Worm (Caenorhabditis elegans): ENCODE data around the gene R12H7.4.

Gene R12H7.4

DNA sequence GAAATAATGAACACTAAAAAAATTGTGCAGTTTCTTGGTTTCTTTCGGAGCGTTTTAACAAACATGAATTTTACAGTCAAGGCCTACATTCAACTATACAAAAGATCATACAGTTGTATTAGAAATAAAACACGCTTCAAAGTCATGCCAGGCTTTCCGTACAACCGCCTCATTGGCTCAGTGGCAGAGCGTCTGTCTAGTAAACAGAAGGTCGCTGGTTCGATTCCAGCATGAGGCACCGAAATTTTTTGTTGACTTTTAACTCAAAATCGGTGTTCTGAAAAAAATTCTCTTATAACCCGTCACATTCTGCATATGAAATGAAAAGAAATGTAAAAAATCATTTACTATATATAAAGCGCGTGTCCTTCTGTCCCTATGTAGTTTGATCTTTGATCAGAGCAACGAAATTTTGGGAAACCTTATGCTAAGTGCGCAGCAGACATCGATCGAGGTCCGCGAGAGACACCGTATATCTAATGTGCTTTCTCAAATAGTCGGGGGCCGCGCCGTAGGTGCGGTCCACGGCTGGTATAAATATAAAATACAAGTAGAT lies 44.2 kb downstream of the R12H7.4 start (continued):
- TF ChIP-seq snpc-1.1 (tag; optimal IDR thresholded peaks at IDR 0.05; ENCODE audit: insufficient read depth) (peak; percentile 24), snpc-3.4 (tag; optimal IDR thresholded peaks at IDR 0.05) (peak; percentile 37), tbp1 (GFP tag; optimal IDR thresholded peaks at IDR 0.05) (peak; percentile 86)

DNA sequence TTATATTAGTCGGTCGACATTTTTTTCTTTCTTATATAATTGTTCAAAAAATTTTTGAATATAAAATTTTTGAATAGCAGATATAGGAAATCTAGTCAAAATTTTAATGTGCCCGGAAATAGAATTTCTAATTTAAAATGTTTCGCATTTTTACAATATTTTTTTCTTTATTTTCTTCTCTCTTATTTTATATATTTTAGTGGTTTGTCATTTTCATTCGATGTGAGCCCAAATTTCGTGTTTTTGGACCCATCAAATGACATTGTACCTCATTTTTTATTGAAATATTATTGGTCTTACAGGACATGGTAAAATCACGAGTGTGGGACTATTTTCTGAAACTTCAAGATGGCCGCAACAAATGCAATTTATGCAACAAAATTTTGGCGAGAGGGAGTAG lies 45.3 kb downstream of the R12H7.4 start, which contains the start of gene K09A11.1:
Gene K09A11.1 (plus strand): TSS at position 301 of the 400 bp plus-strand sequence.
- TF ChIP-seq F10E7.11 (tag; optimal IDR thresholded peaks at IDR 0.05) (no peak), F57A8.1 (GFP tag; optimal IDR thresholded peaks at IDR 0.05) (no peak), dox-1 (GFP tag; IDR thresholded peaks at IDR 0.05) (no peak), repo-1 (tag; optimal IDR thresholded peaks at IDR 0.05) (no peak), lin-54 (GFP tag; optimal IDR thresholded peaks at IDR 0.05) (no peak), ztf-6 (GFP tag; IDR thresholded peaks at IDR 0.05) (no peak), ztf-18 (tag; optimal IDR thresholded peaks at IDR 0.05) (no peak), ccch-3 (GFP tag; optimal IDR thresholded peaks at IDR 0.05) (no peak), sptf-2 (GFP tag; optimal IDR thresholded peaks at IDR 0.05) (no peak), Y53G8AR.9 (GFP tag; conservative IDR thresholded peaks at IDR 0.05) (no peak), F37B4.10 (GFP tag; IDR thresholded peaks at IDR 0.05) (no peak), lsy-27 (tag; optimal IDR thresholded peaks at IDR 0.05; ENCODE audit: borderline replicate concordance, insufficient read depth) (no peak), ekl-4 (GFP tag; IDR thresholded peaks at IDR 0.05) (no peak), pbrm-1 (GFP tag; IDR thresholded peaks at IDR 0.05) (no peak), pha-4 (tag; optimal IDR thresholded peaks at IDR 0.05) (no peak), atf-7 (tag; optimal IDR thresholded peaks at IDR 0.05) (no peak), sdz-38 (tag; optimal IDR thresholded peaks at IDR 0.05) (no peak), C06A6.2 (GFP tag; conservative IDR thresholded peaks at IDR 0.05) (no peak)

DNA sequence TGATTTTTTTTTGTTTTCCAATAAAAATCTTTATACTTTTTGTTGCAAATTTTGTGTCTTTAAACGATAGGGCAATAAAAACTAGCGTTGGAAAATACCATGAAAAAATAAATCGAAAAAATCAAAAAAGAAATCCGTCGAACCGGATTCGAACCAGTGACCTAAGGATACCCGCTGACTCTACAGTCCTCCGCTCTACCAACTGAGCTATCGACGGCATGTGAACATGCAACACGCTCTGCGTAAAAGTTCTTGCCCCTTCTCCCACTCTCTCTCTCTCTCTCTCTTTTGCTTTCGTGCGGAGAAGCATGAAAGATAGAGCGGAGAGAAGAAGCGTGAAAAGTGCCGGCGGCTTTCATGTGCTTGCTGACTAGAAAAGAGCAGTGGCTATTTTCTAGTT lies 47.6 kb downstream of the R12H7.4 start:
- TF ChIP-seq unc-62 (GFP tag; optimal IDR thresholded peaks at IDR 0.05) (no peak), snpc-4 (GFP tag; optimal IDR thresholded peaks at IDR 0.05) (no peak), snpc-4 (tag; optimal IDR thresholded peaks at IDR 0.05) (peak in 3 of 4 experiments; percentile 49 to 71 (median 71)), F39B2.1 (GFP tag; IDR thresholded peaks at IDR 0.05) (0 out of 2 replicates have a peak, but pooled peaks have one; percentile 54), Y56A3A.18 (GFP tag; IDR thresholded peaks at IDR 0.05) (peak; percentile 86), nhr-80 (tag; optimal IDR thresholded peaks at IDR 0.05) (peak; percentile 34), aptf-3 (GFP tag; IDR thresholded peaks at IDR 0.05) (peak; percentile 79; the same call in 1 of the 2 replicates), rcor-1 (GFP tag; IDR thresholded peaks at IDR 0.05) (peak; percentile 85), nhr-27 (tag; optimal IDR thresholded peaks at IDR 0.05) (no peak), efl-1 (GFP tag; optimal IDR thresholded peaks at IDR 0.05) (no peak), C17E4.6 (GFP tag; IDR thresholded peaks at IDR 0.05) (no peak), cebp-2 (GFP tag; IDR thresholded peaks at IDR 0.05) (peak; percentile 88; the same call in 1 of the 2 replicates), lin-35 (GFP tag; optimal IDR thresholded peaks at IDR 0.05) (peak in 1 of 3 experiments; percentile 20), lag-1 (GFP tag; IDR thresholded peaks at IDR 0.05) (0 out of 2 replicates have a peak, but pooled peaks have one; percentile 14), mel-28 (tag; optimal IDR thresholded peaks at IDR 0.05; ENCODE audit: borderline replicate concordance) (no peak), T07F8.4 (tag; optimal IDR thresholded peaks at IDR 0.05) (peak; percentile 42), B0019.2 (GFP tag; conservative IDR thresholded peaks at IDR 0.05) (no peak), F37B4.10 (GFP tag; IDR thresholded peaks at IDR 0.05) (peak; percentile 89; the same call in 1 of the 2 replicates), sdz-38 (tag; optimal IDR thresholded peaks at IDR 0.05) (no peak), aptf-2 (GFP tag; conservative IDR thresholded peaks at IDR 0.05) (0 out of 2 replicates have a peak, but pooled peaks have one; percentile 34), nfyb-1 (GFP tag; IDR thresholded peaks at IDR 0.05) (peak; percentile 89), mes-4 (tag; optimal IDR thresholded peaks at IDR 0.05) (peak; percentile 67), him-1 (tag; optimal IDR thresholded peaks at IDR 0.05) (peak; percentile 88), madf-6 (GFP tag; IDR thresholded peaks at IDR 0.05) (no peak; the same call in none of the 2 replicates), sea-2 (GFP tag; IDR thresholded peaks at IDR 0.05) (0 out of 2 replicates have a peak, but pooled peaks have one; percentile 61), egl-18 (GFP tag; IDR thresholded peaks at IDR 0.05) (no peak)

Measured in whole organism, young adult.